Fruit fly (Drosophila melanogaster): ENCODE results near the gene CG10650.
A peak's percentile ranks its signal among the peaks of the same experiment; 100 is the strongest.

CG10650 gene

DNA sequence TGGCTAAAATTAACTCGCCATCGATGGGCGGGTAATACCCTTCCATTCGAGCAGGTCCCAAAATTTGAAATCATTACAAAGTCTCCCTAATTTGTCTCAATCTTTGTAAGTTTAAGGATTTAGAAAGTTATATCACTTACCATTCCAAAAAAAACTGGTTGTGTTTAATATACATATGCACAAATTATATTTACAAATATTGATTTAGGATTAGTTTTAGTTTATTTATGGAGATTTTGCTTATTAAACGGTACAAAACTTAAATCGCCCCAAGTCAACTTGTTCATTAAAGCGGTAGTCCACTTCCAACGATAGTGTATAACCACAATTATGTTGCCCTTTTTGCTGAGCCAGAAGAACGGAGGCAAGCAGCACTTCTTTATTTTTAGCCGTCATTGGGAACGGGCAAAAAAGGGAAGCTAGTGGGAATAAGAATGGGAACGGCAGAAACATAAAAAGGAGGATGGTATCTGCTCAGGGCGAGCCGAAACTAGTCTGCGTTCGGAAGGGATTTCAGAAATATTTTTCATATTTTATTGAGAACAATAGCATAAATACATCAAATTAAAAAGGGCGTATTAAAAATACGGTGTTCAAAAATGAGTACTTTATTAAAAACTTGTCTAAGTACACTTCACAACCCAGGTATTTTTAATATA is 47.5 kb downstream of the CG10650 start (continued):
- TF ChIP-seq CG17829 (tag; optimal IDR thresholded peaks at IDR 0.05), result peak; percentile 81
- TF ChIP-seq oc (tag; optimal IDR thresholded peaks at IDR 0.05), result peak; percentile 40
- peak; percentile 28 for TF ChIP-seq lilli (GFP tag; optimal IDR thresholded peaks at IDR 0.05)
- no peak for TF ChIP-seq CG14860 (GFP tag; IDR thresholded peaks at IDR 0.05; ENCODE audit: partially characterized antibody)
- peak; percentile 10; the same call in 1 of the 3 replicates for TF ChIP-seq CG34422 (GFP tag; IDR thresholded peaks at IDR 0.05)
- no peak for TF ChIP-seq CG16863 (GFP tag; optimal IDR thresholded peaks at IDR 0.05)
- TF ChIP-seq Mrtf (GFP tag; IDR thresholded peaks at IDR 0.05), result no peak
- no peak for TF ChIP-seq pan (optimal IDR thresholded peaks at IDR 0.05)
- TF ChIP-seq pan (GFP tag; optimal IDR thresholded peaks at IDR 0.05 in 1 of 2, IDR thresholded peaks at IDR 0.05 in 1 of 2), result peak in 1 of 2 experiments; percentile 36
- peak; percentile 40 for TF ChIP-seq ssp (GFP tag; IDR thresholded peaks at IDR 0.05)
- TF ChIP-seq CG31224 (GFP tag; IDR thresholded peaks at IDR 0.05), result peak; percentile 96
- TF ChIP-seq CG3847 (GFP tag; IDR thresholded peaks at IDR 0.05), result 0 out of 2 replicates have a peak, but pooled peaks have one; percentile 14
- no peak for TF ChIP-seq NK7.1 (GFP tag; optimal IDR thresholded peaks at IDR 0.05)
- TF ChIP-seq ewg (GFP tag; optimal IDR thresholded peaks at IDR 0.05), result peak; percentile 68
- peak; percentile 56 for TF ChIP-seq Xbp1 (GFP tag; optimal IDR thresholded peaks at IDR 0.05)
- TF ChIP-seq CG11695 (GFP tag; IDR thresholded peaks at IDR 0.05), result no peak
- TF ChIP-seq so (GFP tag; IDR thresholded peaks at IDR 0.05), result no peak
- peak; percentile 58 for TF ChIP-seq CG9727 (GFP tag; optimal IDR thresholded peaks at IDR 0.05)
- TF ChIP-seq Poxn (GFP tag; IDR thresholded peaks at IDR 0.05), result no peak
- peak; percentile 18 for TF ChIP-seq CG18764 (GFP tag; optimal IDR thresholded peaks at IDR 0.05)
- no peak for TF ChIP-seq fu2 (GFP tag; optimal IDR thresholded peaks at IDR 0.05)
- TF ChIP-seq peb (GFP tag; IDR thresholded peaks at IDR 0.05), result peak; percentile 48; the same call in 1 of the 2 replicates
- peak; percentile 79 for TF ChIP-seq CG33557 (GFP tag; optimal IDR thresholded peaks at IDR 0.05)
- TF ChIP-seq Ptx1 (GFP tag; IDR thresholded peaks at IDR 0.05), result peak; percentile 67
- peak; percentile 39 to 53 for TF ChIP-seq Pdp1 (GFP tag; optimal IDR thresholded peaks at IDR 0.05)
- peak; percentile 66 for TF ChIP-seq odd (GFP tag; optimal IDR thresholded peaks at IDR 0.05)
- TF ChIP-seq gcm (GFP tag; optimal IDR thresholded peaks at IDR 0.05), result peak; percentile 80
- peak; percentile 74 for TF ChIP-seq CG6689 (GFP tag; IDR thresholded peaks at IDR 0.05)
- TF ChIP-seq tio (GFP tag; optimal IDR thresholded peaks at IDR 0.05), result peak; percentile 76
- no peak for TF ChIP-seq CG42726 (GFP tag; IDR thresholded peaks at IDR 0.05; ENCODE audit: partially characterized antibody)
- TF ChIP-seq Side (GFP tag; optimal IDR thresholded peaks at IDR 0.05), result no peak
- TF ChIP-seq Sry-β (GFP tag; optimal IDR thresholded peaks at IDR 0.05), result no peak
- TF ChIP-seq HLH54F (GFP tag; optimal IDR thresholded peaks at IDR 0.05), result no peak
- no peak for TF ChIP-seq schlank (tag; optimal IDR thresholded peaks at IDR 0.05)
- TF ChIP-seq ap (GFP tag; IDR thresholded peaks at IDR 0.05), result 0 out of 2 replicates have a peak, but pooled peaks have one; percentile 3
- peak; percentile 73 for TF ChIP-seq NfI (GFP tag; optimal IDR thresholded peaks at IDR 0.05)
- TF ChIP-seq trh (GFP tag; optimal IDR thresholded peaks at IDR 0.05), result no peak
- peak; percentile 47 for TF ChIP-seq CG17568 (GFP tag; optimal IDR thresholded peaks at IDR 0.05)
- TF ChIP-seq dmrt99B (tag; optimal IDR thresholded peaks at IDR 0.05), result peak; percentile 73
- TF ChIP-seq croc (GFP tag; conservative IDR thresholded peaks at IDR 0.05), result peak; percentile 73
- peak; percentile 80 for TF ChIP-seq Ets65A (GFP tag)
- TF ChIP-seq org-1 (GFP tag; optimal IDR thresholded peaks at IDR 0.05), result peak; percentile 54
- peak; percentile 25 for TF ChIP-seq jing (GFP tag; optimal IDR thresholded peaks at IDR 0.05)
- peak; percentile 17 for TF ChIP-seq CG17186 (GFP tag; optimal IDR thresholded peaks at IDR 0.05)
- peak; percentile 36 for TF ChIP-seq twi (tag; optimal IDR thresholded peaks at IDR 0.05)
- TF ChIP-seq Asciz (GFP tag; optimal IDR thresholded peaks at IDR 0.05), result peak; percentile 61
- peak; percentile 25 for TF ChIP-seq cwo (GFP tag; optimal IDR thresholded peaks at IDR 0.05)
- peak; percentile 62 for TF ChIP-seq CG17385 (GFP tag; optimal IDR thresholded peaks at IDR 0.05)
- peak; percentile 68 for TF ChIP-seq Hsf (GFP tag; optimal IDR thresholded peaks at IDR 0.05)
- peak; percentile 90 for TF ChIP-seq CG2712 (tag; optimal IDR thresholded peaks at IDR 0.05)

Data from whole organism, embryonic.